Fruit fly (Drosophila melanogaster): ENCODE results near the gene Tbcd.

- TF ChIP-seq CG8478 (optimal IDR thresholded peaks at IDR 0.05) (no peak), CTCF (optimal IDR thresholded peaks at IDR 0.05) (no peak)
Observed at dm6 chr2L:2162281-2162680, 15.0 kb downstream of the Tbcd start.
